Worm (Caenorhabditis elegans): Measurements from ENCODE around the gene col-109.

The col-109 gene

DNA sequence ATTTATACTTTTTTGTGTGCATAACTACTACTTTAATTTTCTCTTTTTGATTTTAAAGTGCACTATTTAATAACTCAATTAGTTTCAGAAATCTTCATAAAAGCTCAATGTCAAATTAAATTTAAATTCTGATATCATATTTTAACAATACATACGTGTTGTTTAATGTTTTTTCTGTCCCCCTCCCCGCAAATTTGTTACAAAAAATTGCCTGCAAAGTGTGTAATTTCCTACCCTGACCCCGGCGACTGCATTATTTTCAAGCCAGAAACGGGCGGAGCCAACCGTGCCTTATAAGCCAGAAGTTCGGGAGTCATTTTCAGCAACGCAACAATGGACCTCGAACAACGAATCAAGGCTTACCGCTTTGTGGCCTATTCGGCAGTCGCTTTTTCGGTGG, 51.8 kb downstream of the col-109 start, which contains the start of gene col-108:
Gene col-108 (plus strand): TSS at position 301 of the 400 bp plus-strand sequence.
- TF ChIP-seq lin-15B (tag; optimal IDR thresholded peaks at IDR 0.05) (no peak), elt-1 (tag; optimal IDR thresholded peaks at IDR 0.05) (no peak)
